Worm (Caenorhabditis elegans): ENCODE results near the gene Y56A3A.33.

ce11 chrIII:12052206-12052605 lies 49.5 kb upstream of the Y56A3A.33 start, which contains the start of gene Y79H2A.3:
- TF ChIP-seq ama-1 (optimal IDR thresholded peaks at IDR 0.05): no peak
- TF ChIP-seq tbx-37 (GFP tag; conservative IDR thresholded peaks at IDR 0.05): no peak
- no peak for TF ChIP-seq scrt-1 (GFP tag; IDR thresholded peaks at IDR 0.05)
- no peak for TF ChIP-seq hmg-4 (GFP tag; optimal IDR thresholded peaks at IDR 0.05)
- no peak for TF ChIP-seq F13C5.2 (tag; optimal IDR thresholded peaks at IDR 0.05)
